Fruit fly (Drosophila melanogaster) whole organism, embryonic: ENCODE results near the gene trbd.
A peak's percentile ranks its signal among the peaks of the same experiment; 100 is the strongest.

Source experiments
- Aef1 ChIP-seq: fragments of 200-800 bp; sonication (Bioruptor generic); IDR thresholded peaks from 3 replicates; pipeline ENCODE4 v1.3.6; 2022; ENCODE audit warnings: missing biosample characterization, missing genetic modification characterization
- Atf3 ChIP-seq: fragments of 200-800 bp; sonication (Bioruptor generic); optimal IDR thresholded peaks from 3 replicates; lab custom pipeline; 2016; ENCODE audit warnings: missing biosample characterization, missing genetic modification characterization
- B-H1 ChIP-seq: fragments of 200-800 bp; sonication (Bioruptor generic); IDR thresholded peaks from 3 replicates; pipeline ENCODE4 v1.3.6; 2022; ENCODE audit warnings: missing biosample characterization, missing genetic modification characterization
- Bgb ChIP-seq: fragments of 200-800 bp; sonication (Bioruptor generic); IDR thresholded peaks from 2 replicates; pipeline ENCODE4 v1.3.6; 2022; ENCODE audit warnings: missing biosample characterization, missing genetic modification characterization; ENCODE audit not compliant: partially characterized antibody
- Bteb2 ChIP-seq: fragments of 200-800 bp; sonication (Bioruptor generic); optimal IDR thresholded peaks from 2 replicates; lab custom pipeline; 2016; ENCODE audit warnings: missing biosample characterization, missing genetic modification characterization
- CG11085 ChIP-seq: fragments of 200-800 bp; sonication (Bioruptor generic); IDR thresholded peaks from 2 replicates; pipeline ENCODE4 v1.3.6; 2022; ENCODE audit warnings: missing biosample characterization, missing genetic modification characterization
- CG12391 ChIP-seq: fragments of 200-800 bp; sonication (Bioruptor generic); optimal IDR thresholded peaks from 3 replicates; lab custom pipeline; 2018; ENCODE audit warnings: missing biosample characterization, mild to moderate bottlenecking, missing genetic modification characterization, moderate library complexity
- CG12744 ChIP-seq: fragments of 200-800 bp; sonication (Bioruptor generic); optimal IDR thresholded peaks from 2 replicates; lab custom pipeline; 2016; ENCODE audit warnings: missing biosample characterization, missing genetic modification characterization
- CG13287 ChIP-seq: fragments of 200-800 bp; sonication (Bioruptor generic); IDR thresholded peaks from 2 replicates; pipeline ENCODE4 v1.3.6; 2022; ENCODE audit warnings: missing biosample characterization, missing genetic modification characterization; ENCODE audit not compliant: partially characterized antibody
- CG14860 ChIP-seq: fragments of 200-800 bp; sonication (Bioruptor generic); IDR thresholded peaks from 3 replicates; pipeline ENCODE4 v1.3.6; 2022; ENCODE audit warnings: missing biosample characterization, missing genetic modification characterization; ENCODE audit not compliant: partially characterized antibody
- CG15514 ChIP-seq: fragments of 200-800 bp; sonication (Bioruptor generic); optimal IDR thresholded peaks from 3 replicates; lab custom pipeline; 2017; ENCODE audit warnings: missing biosample characterization, missing genetic modification characterization, mild to moderate bottlenecking, moderate library complexity, missing genetic modification reagents
- CG1647 ChIP-seq: fragments of 200-800 bp; sonication (Bioruptor generic); optimal IDR thresholded peaks from 3 replicates; lab custom pipeline; 2016; ENCODE audit warnings: missing biosample characterization, missing genetic modification characterization
- CG17568 ChIP-seq: fragments of 200-800 bp; sonication (Bioruptor generic); optimal IDR thresholded peaks from 2 replicates; lab custom pipeline; 2018; ENCODE audit warnings: missing biosample characterization, mild to moderate bottlenecking, missing genetic modification characterization, moderate library complexity
- CG2875 ChIP-seq: fragments of 200-800 bp; sonication (Bioruptor generic); optimal IDR thresholded peaks from 2 replicates; lab custom pipeline; 2017; ENCODE audit warnings: missing biosample characterization, mild to moderate bottlenecking, missing genetic modification characterization, missing genetic modification reagents
- CG3163 ChIP-seq: fragments of 200-800 bp; sonication (Bioruptor generic); optimal IDR thresholded peaks from 3 replicates; lab custom pipeline; 2016; ENCODE audit warnings: missing biosample characterization, missing genetic modification characterization
- CG34224 ChIP-seq: fragments of 200-800 bp; sonication (Bioruptor generic); IDR thresholded peaks from 3 replicates; pipeline ENCODE4 v1.3.6; 2022; ENCODE audit warnings: missing biosample characterization, missing genetic modification characterization; ENCODE audit not compliant: partially characterized antibody
- CG34422 ChIP-seq: fragments of 200-800 bp; sonication (Bioruptor generic); IDR thresholded peaks from 3 replicates; pipeline ENCODE4 v1.3.6; 2022; ENCODE audit warnings: missing biosample characterization, missing genetic modification characterization
- CG3847 ChIP-seq: fragments of 200-800 bp; sonication (Bioruptor generic); IDR thresholded peaks from 2 replicates; pipeline ENCODE4 v1.3.6; 2022; ENCODE audit warnings: missing biosample characterization, missing genetic modification characterization
- CG6765 ChIP-seq: fragments of 200-800 bp; sonication (Bioruptor generic); optimal IDR thresholded peaks from 3 replicates; lab custom pipeline; 2017; ENCODE audit warnings: missing biosample characterization, mild to moderate bottlenecking, missing genetic modification characterization
- CoRest ChIP-seq: fragments of 200-800 bp; sonication (Bioruptor generic); optimal IDR thresholded peaks from 3 replicates; lab custom pipeline; 2018; ENCODE audit warnings: missing biosample characterization, mild to moderate bottlenecking, missing genetic modification characterization, moderate library complexity
- Dll ChIP-seq: fragments of 200-800 bp; sonication (Bioruptor generic); IDR thresholded peaks from 4 replicates; pipeline ENCODE4 v1.3.6; 2022; ENCODE audit warnings: missing biosample characterization, missing genetic modification characterization; ENCODE audit not compliant: partially characterized antibody
- Doc3 ChIP-seq: fragments of 200-800 bp; sonication (Bioruptor generic); IDR thresholded peaks from 3 replicates; pipeline ENCODE4 v1.3.6; 2022; ENCODE audit warnings: missing biosample characterization, missing genetic modification characterization; ENCODE audit not compliant: partially characterized antibody
- H2.0 ChIP-seq: fragments of 200-800 bp; sonication (Bioruptor generic); IDR thresholded peaks from 2 replicates; pipeline ENCODE4 v1.3.6; 2022; ENCODE audit warnings: missing biosample characterization, missing genetic modification characterization
- Hey ChIP-seq: fragments of 200-800 bp; sonication (Bioruptor generic); optimal IDR thresholded peaks from 3 replicates; lab custom pipeline; 2018; ENCODE audit warnings: missing biosample characterization, mild to moderate bottlenecking, missing genetic modification characterization
- MESR4 ChIP-seq: fragments of 200-800 bp; sonication (Bioruptor generic); optimal IDR thresholded peaks from 2 replicates; lab custom pipeline; 2018; ENCODE audit warnings: missing biosample characterization, mild to moderate bottlenecking, missing genetic modification characterization, moderate library complexity
- NK7.1 ChIP-seq: fragments of 200-800 bp; sonication (Bioruptor generic); optimal IDR thresholded peaks from 3 replicates; lab custom pipeline; 2016; ENCODE audit warnings: missing biosample characterization, missing genetic modification characterization
- Nf-YA ChIP-seq: fragments of 200-800 bp; sonication (Bioruptor generic); IDR thresholded peaks from 2 replicates; pipeline ENCODE4 v1.3.6; 2022; ENCODE audit warnings: missing biosample characterization, missing genetic modification characterization
- Sin3A ChIP-seq: fragments of >200 bp; optimal IDR thresholded peaks from 2 replicates; lab custom pipeline; 2018
- al ChIP-seq: fragments of 200-800 bp; sonication (Bioruptor generic); IDR thresholded peaks from 2 replicates; pipeline ENCODE4 v1.3.6; 2022; ENCODE audit warnings: missing biosample characterization, missing genetic modification characterization
- ap ChIP-seq: fragments of 200-800 bp; sonication (Bioruptor generic); IDR thresholded peaks from 2 replicates; pipeline ENCODE4 v1.3.6; 2022; ENCODE audit warnings: missing biosample characterization, missing genetic modification characterization
- bcd ChIP-seq: fragments of 200-800 bp; sonication (Bioruptor generic); optimal IDR thresholded peaks from 2 replicates; lab custom pipeline; 2017; ENCODE audit warnings: missing biosample characterization, mild to moderate bottlenecking, missing genetic modification characterization
- cg ChIP-seq: fragments of 200-800 bp; sonication (Bioruptor generic); optimal IDR thresholded peaks from 3 replicates; lab custom pipeline; 2019; ENCODE audit warnings: missing biosample characterization, mild to moderate bottlenecking, missing genetic modification characterization, moderate library complexity
- corto ChIP-seq: fragments of 200-800 bp; sonication (Bioruptor generic); optimal IDR thresholded peaks from 2 replicates; lab custom pipeline; 2016; ENCODE audit warnings: missing biosample characterization, mild to moderate bottlenecking, missing genetic modification characterization, moderate library complexity
- crol ChIP-seq: fragments of 200-800 bp; sonication (Bioruptor generic); IDR thresholded peaks from 2 replicates; pipeline ENCODE4 v1.3.6; 2022; ENCODE audit warnings: missing biosample characterization, missing genetic modification characterization
- crp ChIP-seq, 2 experiments: fragments of 200-800 bp; sonication (Bioruptor generic); optimal IDR thresholded peaks; 2 replicates in 1 of 2; 3 replicates in 1 of 2; lab custom pipeline; 2017; ENCODE audit warnings: missing biosample characterization in 2 of 2, missing genetic modification characterization in 2 of 2, mild to moderate bottlenecking in 1 of 2, moderate library complexity in 1 of 2
- exex ChIP-seq: fragments of 200-800 bp; sonication (Bioruptor generic); optimal IDR thresholded peaks from 4 replicates; lab custom pipeline; 2018; ENCODE audit warnings: missing biosample characterization, mild to moderate bottlenecking, missing genetic modification characterization, moderate library complexity
- fd96Cb ChIP-seq: fragments of 200-800 bp; sonication (Bioruptor generic); optimal IDR thresholded peaks from 2 replicates; lab custom pipeline; 2018; ENCODE audit warnings: missing biosample characterization, mild to moderate bottlenecking, missing genetic modification characterization, moderate library complexity
- gcm ChIP-seq: fragments of 200-800 bp; sonication (Bioruptor generic); optimal IDR thresholded peaks from 2 replicates; lab custom pipeline; 2019; ENCODE audit warnings: missing biosample characterization, mild to moderate bottlenecking, missing genetic modification characterization, moderate library complexity
- gsb ChIP-seq: fragments of 200-800 bp; sonication (Bioruptor generic); IDR thresholded peaks from 2 replicates; pipeline ENCODE4 v1.3.6; 2022; ENCODE audit warnings: missing biosample characterization, missing genetic modification characterization
- her ChIP-seq: fragments of 200-800 bp; sonication (Bioruptor generic); optimal IDR thresholded peaks from 2 replicates; lab custom pipeline; 2016; ENCODE audit warnings: missing biosample characterization, missing genetic modification characterization
- ind ChIP-seq: fragments of 200-800 bp; sonication (Bioruptor generic); optimal IDR thresholded peaks from 3 replicates; lab custom pipeline; 2016; ENCODE audit warnings: missing biosample characterization, missing genetic modification characterization
- inv ChIP-seq: fragments of 200-800 bp; sonication (Bioruptor generic); IDR thresholded peaks from 2 replicates; pipeline ENCODE4 v1.3.6; 2022; ENCODE audit warnings: missing biosample characterization, missing genetic modification characterization; ENCODE audit not compliant: partially characterized antibody
- klu ChIP-seq: fragments of 200-800 bp; sonication (Bioruptor generic); IDR thresholded peaks from 2 replicates; pipeline ENCODE4 v1.3.6; 2022; ENCODE audit warnings: missing biosample characterization, missing genetic modification characterization
- pfk ChIP-seq: fragments of 200-800 bp; sonication (Bioruptor generic); optimal IDR thresholded peaks from 2 replicates; lab custom pipeline; 2018; ENCODE audit warnings: missing biosample characterization, mild to moderate bottlenecking, missing genetic modification characterization, moderate library complexity
- pita ChIP-seq: fragments of 200-800 bp; sonication (Bioruptor generic); optimal IDR thresholded peaks from 2 replicates; lab custom pipeline; 2017; ENCODE audit warnings: missing biosample characterization, mild to moderate bottlenecking, missing genetic modification characterization
- pzg ChIP-seq: fragments of 200-800 bp; sonication (Bioruptor generic); optimal IDR thresholded peaks from 3 replicates; lab custom pipeline; 2018; ENCODE audit warnings: missing biosample characterization, mild to moderate bottlenecking, missing genetic modification characterization, moderate library complexity
- shn ChIP-seq: fragments of 200-800 bp; sonication (Bioruptor generic); optimal IDR thresholded peaks from 3 replicates; lab custom pipeline; 2016; ENCODE audit warnings: missing biosample characterization, missing genetic modification characterization
- sqz ChIP-seq: fragments of 200-800 bp; sonication (Bioruptor generic); optimal IDR thresholded peaks from 3 replicates; lab custom pipeline; 2018; ENCODE audit warnings: missing biosample characterization, mild to moderate bottlenecking, missing genetic modification characterization
- tap ChIP-seq: fragments of 200-800 bp; optimal IDR thresholded peaks from 3 replicates; lab custom pipeline; 2019; ENCODE audit warnings: missing biosample characterization, mild to moderate bottlenecking, missing genetic modification characterization, moderate library complexity
- tgo ChIP-seq: fragments of 200-800 bp; sonication (Bioruptor generic); IDR thresholded peaks from 3 replicates; pipeline ENCODE4 v1.3.6; 2022; ENCODE audit warnings: missing biosample characterization, missing genetic modification characterization
- wor ChIP-seq: fragments of 200-800 bp; sonication (Bioruptor generic); IDR thresholded peaks from 2 replicates; pipeline ENCODE4 v1.3.6; 2022; ENCODE audit warnings: missing biosample characterization, missing genetic modification characterization

trbd gene

dm6 chr3R:9754487-9754886 lies 43.6 kb upstream of the trbd start, which contains the start of gene Tti1 (continued):
- TF ChIP-seq inv, result no peak
- no peak for TF ChIP-seq exex (tag; lab: Kevin White, UChicago)
- peak; percentile 48; the same call in 1 of the 4 replicates for TF ChIP-seq Dll (GFP tag; lab: Robert Waterston, UW)
- TF ChIP-seq Aef1 (GFP tag; lab: Robert Waterston, UW), result no peak
- TF ChIP-seq pzg, result peak; percentile 56
- no peak for TF ChIP-seq cg
- TF ChIP-seq CG34224, result peak; percentile 56; the same call in 2 of the 3 replicates
- no peak for TF ChIP-seq ind
- no peak for TF ChIP-seq Bteb2
- TF ChIP-seq fd96Cb (tag; lab: Kevin White, UChicago), result no peak
- TF ChIP-seq CG34422 (GFP tag; lab: Robert Waterston, UW), result peak; percentile 34; the same call in 1 of the 3 replicates
- TF ChIP-seq CG15514 (GFP tag; lab: Kevin White, UChicago), result peak; percentile 14
- no peak for TF ChIP-seq al (GFP tag; lab: Robert Waterston, UW)
- TF ChIP-seq Nf-YA (GFP tag; lab: Robert Waterston, UW), result no peak
- no peak for TF ChIP-seq Hey (tag; lab: Kevin White, UChicago)
- TF ChIP-seq Sin3A, result peak; percentile 26
- TF ChIP-seq CG12391 (tag; lab: Kevin White, UChicago), result no peak
- TF ChIP-seq wor (GFP tag; lab: Robert Waterston, UW), result no peak
- TF ChIP-seq gsb (GFP tag; lab: Robert Waterston, UW), result no peak
- no peak for TF ChIP-seq CG17568 (GFP tag; lab: Kevin White, UChicago)
- TF ChIP-seq B-H1, result no peak
- no peak for TF ChIP-seq CG1647 (GFP tag; lab: Kevin White, UChicago)
- TF ChIP-seq NK7.1 (GFP tag; lab: Kevin White, UChicago), result no peak
- TF ChIP-seq pfk (GFP tag; lab: Kevin White, UChicago), result no peak
- TF ChIP-seq CG11085 (GFP tag; lab: Robert Waterston, UW), result peak; percentile 9; the same call in 1 of the 2 replicates
- no peak for TF ChIP-seq CoRest (tag; lab: Kevin White, UChicago)
- peak; percentile 73 for TF ChIP-seq CG13287 (GFP tag; lab: Robert Waterston, UW)
- TF ChIP-seq tap (tag; lab: Kevin White, UChicago), result no peak
- no peak for TF ChIP-seq CG6765 (GFP tag; lab: Kevin White, UChicago)
- TF ChIP-seq CG3847 (GFP tag; lab: Robert Waterston, UW), result no peak
- TF ChIP-seq gcm (GFP tag; lab: Kevin White, UChicago), result no peak
- TF ChIP-seq CG2875, result no peak
- TF ChIP-seq MESR4 (GFP tag; lab: Kevin White, UChicago), result no peak
- no peak for TF ChIP-seq pita (GFP tag; lab: Kevin White, UChicago)
- peak; percentile 46; the same call in 1 of the 2 replicates for TF ChIP-seq Bgb
- 0 out of 3 replicates have a peak, but pooled peaks have one; percentile 43 for TF ChIP-seq Doc3
- peak; percentile 39 to 91 for TF ChIP-seq crp (GFP tag; optimal IDR thresholded peaks at IDR 0.05; lab: Kevin White, UChicago)
- TF ChIP-seq shn (GFP tag; lab: Kevin White, UChicago), result no peak
- TF ChIP-seq CG12744, result no peak
- TF ChIP-seq corto, result no peak
- no peak for TF ChIP-seq CG3163 (GFP tag; lab: Kevin White, UChicago)
- no peak for TF ChIP-seq tgo (GFP tag; lab: Robert Waterston, UW)
- TF ChIP-seq CG14860 (GFP tag; lab: Robert Waterston, UW), result peak; percentile 33; the same call in 1 of the 3 replicates
- no peak for TF ChIP-seq ap
- peak; percentile 57; the same call in 1 of the 2 replicates for TF ChIP-seq klu (GFP tag; lab: Robert Waterston, UW)
- no peak for TF ChIP-seq H2.0 (GFP tag; lab: Robert Waterston, UW)
- peak; percentile 77 for TF ChIP-seq crol (GFP tag; lab: Robert Waterston, UW)
- TF ChIP-seq bcd (GFP tag; lab: Kevin White, UChicago), result no peak
- no peak for TF ChIP-seq sqz (GFP tag; lab: Kevin White, UChicago)
- TF ChIP-seq Atf3 (GFP tag; lab: Kevin White, UChicago), result no peak
- no peak for TF ChIP-seq her
